Worm (Caenorhabditis elegans) whole organism, L3 larva: ENCODE data around the gene T09F3.4.

Experiments
- mdl-1 ChIP-seq: fragments of 150-350 bp; optimal IDR thresholded peaks from 2 replicates; lab custom pipeline; 2014; ENCODE audit warnings: missing biosample characterization, missing genetic modification characterization
- sea-2 ChIP-seq: fragments of 150-350 bp; sonication (generic microtip); optimal IDR thresholded peaks from 4 replicates; lab custom pipeline; 2014; ENCODE audit warnings: missing biosample characterization, missing genetic modification reagents, missing genetic modification characterization
- snpc-4 ChIP-seq: fragments of 150-350 bp; optimal IDR thresholded peaks from 2 replicates; lab custom pipeline; 2014; ENCODE audit warnings: missing biosample characterization, missing genetic modification characterization
- unc-62 ChIP-seq: fragments of 150-350 bp; sonication (generic microtip); optimal IDR thresholded peaks from 4 replicates; lab custom pipeline; 2014; ENCODE audit warnings: missing biosample characterization, missing genetic modification reagents, missing genetic modification characterization
- zag-1 ChIP-seq: fragments of 150-350 bp; optimal IDR thresholded peaks from 2 replicates; lab custom pipeline; 2014; ENCODE audit warnings: missing biosample characterization, missing genetic modification characterization

- no peak for TF ChIP-seq snpc-4 (tag; lab: Kevin White, UChicago)
- no peak for TF ChIP-seq unc-62 (GFP tag; lab: Kevin White, UChicago)
- TF ChIP-seq sea-2 (GFP tag; lab: Kevin White, UChicago), result no peak
- no peak for TF ChIP-seq mdl-1 (tag; lab: Kevin White, UChicago)
- TF ChIP-seq zag-1 (tag; lab: Kevin White, UChicago), result no peak
Observed at ce11 chrII:10416332-10416863, 20.9 kb downstream of the T09F3.4 start, which contains the start of gene eif-2A.
